Worm (Caenorhabditis elegans) whole organism, L2 larva: ENCODE data around the gene C06E4.2.

Source experiments
- F13H6.1 ChIP-seq: sonication (generic microtip); optimal IDR thresholded peaks from 2 replicates; lab custom pipeline; 2016; ENCODE audit warnings: missing genetic modification characterization, missing compliant biosample characterization
- ZK546.5 ChIP-seq: sonication (generic microtip); optimal IDR thresholded peaks from 2 replicates; lab custom pipeline; 2017; ENCODE audit warnings: missing biosample characterization, missing genetic modification characterization
- ama-1 ChIP-seq: fragments of 150-350 bp; optimal IDR thresholded peaks from 2 replicates; lab custom pipeline; 2018; ENCODE audit warnings: inconsistent platforms
- ceh-16 ChIP-seq: fragments of 150-350 bp; optimal IDR thresholded peaks from 2 replicates; lab custom pipeline; 2014; ENCODE audit warnings: missing biosample characterization, missing genetic modification characterization
- crh-2 ChIP-seq: sonication (generic microtip); optimal IDR thresholded peaks from 2 replicates; lab custom pipeline; 2017; ENCODE audit warnings: missing biosample characterization, missing genetic modification characterization
- fos-1 ChIP-seq: fragments of 150-350 bp; optimal IDR thresholded peaks from 2 replicates; lab custom pipeline; 2014; ENCODE audit warnings: missing biosample characterization, missing genetic modification characterization
- lin-11 ChIP-seq: fragments of 150-350 bp; sonication (generic microtip); optimal IDR thresholded peaks from 2 replicates; lab custom pipeline; 2014; ENCODE audit warnings: missing biosample characterization, missing genetic modification characterization, inconsistent platforms, mixed read lengths
- lin-13 ChIP-seq: fragments of 150-350 bp; optimal IDR thresholded peaks from 2 replicates; lab custom pipeline; 2014; ENCODE audit warnings: missing biosample characterization, missing genetic modification reagents, missing genetic modification characterization
- nhr-10 ChIP-seq: sonication (generic microtip); optimal IDR thresholded peaks from 2 replicates; lab custom pipeline; 2017; ENCODE audit warnings: missing biosample characterization, missing genetic modification characterization
- nhr-11 ChIP-seq: fragments of 150-350 bp; optimal IDR thresholded peaks from 2 replicates; lab custom pipeline; 2014; ENCODE audit warnings: missing biosample characterization, missing genetic modification characterization
- nhr-129 ChIP-seq: fragments of 150-350 bp; optimal IDR thresholded peaks from 2 replicates; lab custom pipeline; 2014; ENCODE audit warnings: missing biosample characterization, missing genetic modification characterization
- nhr-25 ChIP-seq: fragments of 150-350 bp; sonication (generic microtip); optimal IDR thresholded peaks from 3 replicates; lab custom pipeline; 2014; ENCODE audit warnings: missing biosample characterization, missing genetic modification characterization
- peb-1 ChIP-seq: fragments of 150-350 bp; optimal IDR thresholded peaks from 2 replicates; lab custom pipeline; 2014; ENCODE audit warnings: missing biosample characterization, missing genetic modification characterization
- sma-3 ChIP-seq: sonication (generic microtip); optimal IDR thresholded peaks from 2 replicates; lab custom pipeline; 2016; ENCODE audit warnings: missing genetic modification reagents, missing genetic modification characterization, missing compliant biosample characterization
- unc-39 ChIP-seq: fragments of 150-350 bp; optimal IDR thresholded peaks from 2 replicates; lab custom pipeline; 2014; ENCODE audit warnings: missing biosample characterization, missing genetic modification characterization
- unc-55 ChIP-seq: fragments of 150-350 bp; sonication (generic microtip); optimal IDR thresholded peaks from 3 replicates; lab custom pipeline; 2014; ENCODE audit warnings: missing biosample characterization, missing genetic modification reagents, missing genetic modification characterization
- unc-62 ChIP-seq: fragments of 150-350 bp; optimal IDR thresholded peaks from 2 replicates; lab custom pipeline; 2014; ENCODE audit warnings: missing biosample characterization, missing genetic modification reagents, missing genetic modification characterization
- ztf-4 ChIP-seq: fragments of 150-350 bp; optimal IDR thresholded peaks from 2 replicates; lab custom pipeline; 2014; ENCODE audit warnings: missing biosample characterization, missing genetic modification characterization

Gene C06E4.2

DNA sequence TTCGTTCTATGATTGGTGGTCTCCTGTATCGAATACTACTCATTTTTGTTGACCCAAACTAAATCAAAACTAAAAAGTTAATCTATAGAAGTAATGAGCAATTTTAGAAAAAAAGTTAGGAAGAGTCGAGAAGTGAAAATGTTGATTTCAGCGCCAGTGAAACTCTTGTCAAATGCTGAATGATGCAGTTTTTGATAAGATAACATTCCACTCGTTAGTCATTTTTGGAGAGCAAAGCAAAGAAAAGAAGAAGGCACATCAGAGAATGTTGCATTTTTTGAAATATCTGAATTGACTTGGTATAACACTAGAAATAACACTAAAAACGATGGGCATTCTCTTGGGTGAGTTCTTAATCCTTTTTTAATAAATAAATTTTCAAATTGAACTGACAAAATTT lies 52.2 kb downstream of the C06E4.2 start, which contains the start of gene sqst-2:
sqst-2 (minus strand) TSS at position 58 of the 400 bp plus-strand sequence.
- peak; percentile 89 for TF ChIP-seq fos-1 (tag; lab: Kevin White, UChicago)
- no peak for TF ChIP-seq unc-39 (tag; lab: Kevin White, UChicago)

DNA sequence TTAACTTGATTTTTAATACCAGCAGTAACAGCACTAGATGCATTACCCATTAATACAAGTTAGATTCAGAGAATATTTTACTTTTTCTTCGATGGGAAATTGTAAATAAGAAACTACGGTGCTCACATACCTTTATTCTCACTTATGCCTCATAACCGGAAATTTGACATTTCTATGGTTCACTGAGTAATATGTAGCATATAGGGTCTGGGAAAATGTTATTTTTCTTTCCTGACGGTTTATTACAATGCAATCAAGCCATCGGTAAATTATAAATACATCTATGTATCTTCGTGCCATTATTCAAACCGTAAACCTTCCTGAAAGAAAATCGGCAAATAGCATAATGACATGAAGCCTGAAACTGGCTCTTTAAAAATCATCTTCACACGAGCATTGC lies 55.9 kb downstream of the C06E4.2 start, which contains the start of gene ocr-4:
ocr-4 (minus strand) TSS at position 101 of the 400 bp plus-strand sequence.
- no peak for TF ChIP-seq nhr-129
- TF ChIP-seq ZK546.5 (tag; lab: Kevin White, UChicago): no peak
- TF ChIP-seq unc-55 (GFP tag; lab: Kevin White, UChicago): no peak
- no peak for TF ChIP-seq F13H6.1
- no peak for TF ChIP-seq lin-11 (tag; lab: Kevin White, UChicago)
- no peak for TF ChIP-seq nhr-10
- TF ChIP-seq sma-3 (GFP tag; lab: Kevin White, UChicago): no peak
- no peak for TF ChIP-seq ceh-16 (tag; lab: Kevin White, UChicago)
- TF ChIP-seq lin-13 (GFP tag; lab: Kevin White, UChicago): no peak
- no peak for TF ChIP-seq ama-1 (lab: Kevin White, UChicago)
- TF ChIP-seq peb-1: no peak
- no peak for TF ChIP-seq nhr-25 (tag; lab: Kevin White, UChicago)
- no peak for TF ChIP-seq ztf-4 (tag; lab: Kevin White, UChicago)
- no peak for TF ChIP-seq crh-2 (tag; lab: Kevin White, UChicago)
- TF ChIP-seq unc-62 (GFP tag; lab: Kevin White, UChicago): no peak
- TF ChIP-seq nhr-11 (tag; lab: Kevin White, UChicago): no peak
